Fruit fly (Drosophila melanogaster): ENCODE results near the gene prd.

DNA sequence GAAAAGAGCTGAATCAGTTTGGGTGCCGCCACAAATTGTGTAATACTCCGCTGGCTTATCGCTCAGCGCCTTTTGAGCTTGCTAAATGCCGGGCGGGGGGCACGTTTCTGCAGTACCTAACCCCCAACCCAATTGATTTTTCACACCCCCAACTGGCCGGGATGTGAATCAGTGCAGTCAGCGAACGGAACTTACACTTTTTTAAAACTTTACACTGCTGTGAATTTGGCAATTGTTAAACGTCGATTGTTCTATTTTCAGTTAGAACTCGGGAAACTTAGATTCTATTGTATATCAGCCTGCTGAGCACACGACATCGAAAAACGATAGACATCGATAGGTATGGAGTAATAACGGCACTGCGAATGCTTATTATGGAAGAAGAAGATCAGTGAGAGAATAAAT, 47.4 kb downstream of the prd start, which contains the start of gene Tom70:
- no peak for TF ChIP-seq CG11762 (GFP tag; optimal IDR thresholded peaks at IDR 0.05; ENCODE audit: insufficient read depth)
- TF ChIP-seq CG1621 (tag; optimal IDR thresholded peaks at IDR 0.05) = no peak
- TF ChIP-seq Blimp-1 (GFP tag; optimal IDR thresholded peaks at IDR 0.05) = no peak
- no peak for TF ChIP-seq OdsH (GFP tag; optimal IDR thresholded peaks at IDR 0.05)
- no peak for TF ChIP-seq CG6854 (GFP tag; optimal IDR thresholded peaks at IDR 0.05)
- no peak for TF ChIP-seq Eip78C (GFP tag)
